Worm (Caenorhabditis elegans) whole organism, L4/young adult: Measurements from ENCODE around the gene F45D3.2.
A peak's percentile ranks its signal among the peaks of the same experiment; 100 is the strongest.

Experiments used
- W03F9.2 ChIP-seq: fragments of 150-350 bp; optimal IDR thresholded peaks from 2 replicates; lab custom pipeline; 2014; ENCODE audit warnings: missing biosample characterization, missing genetic modification characterization
- dao-5 ChIP-seq: sonication (generic microtip); optimal IDR thresholded peaks from 2 replicates; lab custom pipeline; 2016; ENCODE audit warnings: missing genotype, missing genetic modification characterization, moderate library complexity, missing compliant biosample characterization
- him-1 ChIP-seq: sonication (generic microtip); optimal IDR thresholded peaks from 2 replicates; lab custom pipeline; 2016; ENCODE audit warnings: missing genotype, missing genetic modification reagents, missing genetic modification characterization, missing compliant biosample characterization

F45D3.2 gene

ce11 chrV:12525526-12525925, 15.3 kb upstream of the F45D3.2 start, which contains the start of gene dyf-4:
dyf-4 (minus strand) TSS chrV:12525738.
- TF ChIP-seq W03F9.2 (tag; lab: Kevin White, UChicago) = no peak
- no peak for TF ChIP-seq dao-5 (tag; lab: Kevin White, UChicago)
- TF ChIP-seq him-1 (tag; lab: Kevin White, UChicago) = no peak

- no peak for TF ChIP-seq dao-5 (tag; lab: Kevin White, UChicago)
- TF ChIP-seq W03F9.2 (tag; lab: Kevin White, UChicago) = no peak
- no peak for TF ChIP-seq him-1 (tag; lab: Kevin White, UChicago)
Measured at ce11 chrV:12526124-12526523, 14.7 kb upstream of the F45D3.2 start.

DNA sequence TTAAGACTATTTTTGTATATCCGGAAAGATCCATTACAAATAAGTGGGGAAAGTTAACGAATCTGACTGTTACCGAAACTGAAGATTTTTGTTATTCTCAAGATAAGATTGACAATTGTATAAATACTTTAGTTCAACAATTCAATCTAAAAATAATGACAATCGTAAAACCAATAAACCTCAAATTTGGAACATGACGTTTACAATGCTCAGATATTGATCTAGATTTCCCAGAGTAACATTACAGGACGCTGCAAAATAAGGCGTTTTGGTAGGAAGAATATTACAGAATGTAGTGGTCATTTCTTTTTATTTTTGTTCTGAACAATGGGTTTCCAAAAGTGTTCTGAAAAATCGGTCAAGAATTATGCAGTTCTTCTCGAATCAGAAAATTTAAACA, 14.1 kb upstream of the F45D3.2 start, which contains the start of gene F45D3.1:
TSS of gene F45D3.1 (plus strand) at position 301 of the 400 bp plus-strand sequence.
- TF ChIP-seq dao-5 (tag; lab: Kevin White, UChicago) (no peak), him-1 (tag; lab: Kevin White, UChicago) (no peak), W03F9.2 (tag; lab: Kevin White, UChicago) (no peak)

DNA sequence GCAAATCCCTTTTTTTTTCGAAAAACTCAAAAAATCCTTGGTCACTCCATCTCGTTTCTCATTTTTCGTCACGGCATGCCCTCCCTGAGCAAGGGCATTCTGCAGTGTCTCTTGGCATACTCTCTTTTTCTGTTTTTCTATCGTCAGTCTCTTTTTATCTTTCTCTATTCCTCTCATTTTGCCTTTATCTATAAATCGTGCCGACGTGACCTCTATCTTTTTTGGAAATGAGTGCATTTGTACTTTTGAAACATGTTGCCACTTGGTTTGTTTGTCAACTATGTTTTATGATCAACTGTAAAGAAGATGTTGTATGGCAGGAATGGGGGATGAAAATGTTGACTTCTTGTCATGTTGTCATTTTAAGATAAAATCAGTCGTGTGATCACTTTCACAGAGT, 11.9 kb upstream of the F45D3.2 start:
- TF ChIP-seq dao-5 (tag; lab: Kevin White, UChicago) (no peak), him-1 (tag; lab: Kevin White, UChicago) (peak; percentile 31), W03F9.2 (tag; lab: Kevin White, UChicago) (no peak)

DNA sequence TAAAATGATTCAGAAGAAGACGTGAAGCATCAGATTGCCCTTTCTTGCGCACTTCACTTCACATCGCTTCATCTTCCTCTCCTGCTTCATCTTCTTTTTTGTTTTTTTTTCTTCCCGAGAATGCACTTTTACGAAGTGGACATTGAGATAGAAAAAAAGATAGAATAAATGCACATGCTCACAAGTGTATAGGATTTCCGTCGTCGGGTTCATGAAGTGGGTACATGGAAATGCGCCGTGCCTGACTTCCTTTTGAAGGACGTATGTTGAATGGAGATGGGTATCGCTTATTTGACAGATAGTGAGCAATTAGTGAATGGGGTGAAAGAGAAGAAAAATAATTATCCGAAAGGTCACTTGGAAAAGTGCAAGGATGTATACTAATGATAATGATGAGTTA, 10.7 kb upstream of the F45D3.2 start:
- TF ChIP-seq dao-5 (tag; lab: Kevin White, UChicago) (no peak), W03F9.2 (tag; lab: Kevin White, UChicago) (no peak), him-1 (tag; lab: Kevin White, UChicago) (no peak)

DNA sequence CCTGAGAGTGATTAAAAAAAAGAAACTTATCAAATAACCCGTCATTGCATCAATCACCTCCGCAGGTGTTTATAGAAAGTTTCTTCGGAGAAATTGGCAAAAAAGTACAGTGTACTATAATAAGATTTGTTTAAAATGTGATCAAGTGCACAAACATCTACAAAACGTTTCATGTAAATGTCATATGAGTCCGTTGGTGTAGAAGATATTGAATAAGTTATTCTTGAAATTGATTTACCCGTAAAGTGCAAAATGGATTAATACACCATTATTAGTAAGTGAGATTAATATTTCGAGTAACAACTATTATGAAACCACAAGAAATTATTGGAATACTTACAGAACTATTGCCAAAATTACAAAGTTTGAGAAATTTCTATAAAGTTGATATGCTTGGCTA, 9.8 kb upstream of the F45D3.2 start:
- TF ChIP-seq dao-5 (tag; lab: Kevin White, UChicago) (no peak), him-1 (tag; lab: Kevin White, UChicago) (no peak), W03F9.2 (tag; lab: Kevin White, UChicago) (no peak)

- no peak for TF ChIP-seq dao-5 (tag; lab: Kevin White, UChicago)
- no peak for TF ChIP-seq him-1 (tag; lab: Kevin White, UChicago)
- TF ChIP-seq W03F9.2 (tag; lab: Kevin White, UChicago) = no peak
Measured at ce11 chrV:12532369-12532768, 8.5 kb upstream of the F45D3.2 start.

DNA sequence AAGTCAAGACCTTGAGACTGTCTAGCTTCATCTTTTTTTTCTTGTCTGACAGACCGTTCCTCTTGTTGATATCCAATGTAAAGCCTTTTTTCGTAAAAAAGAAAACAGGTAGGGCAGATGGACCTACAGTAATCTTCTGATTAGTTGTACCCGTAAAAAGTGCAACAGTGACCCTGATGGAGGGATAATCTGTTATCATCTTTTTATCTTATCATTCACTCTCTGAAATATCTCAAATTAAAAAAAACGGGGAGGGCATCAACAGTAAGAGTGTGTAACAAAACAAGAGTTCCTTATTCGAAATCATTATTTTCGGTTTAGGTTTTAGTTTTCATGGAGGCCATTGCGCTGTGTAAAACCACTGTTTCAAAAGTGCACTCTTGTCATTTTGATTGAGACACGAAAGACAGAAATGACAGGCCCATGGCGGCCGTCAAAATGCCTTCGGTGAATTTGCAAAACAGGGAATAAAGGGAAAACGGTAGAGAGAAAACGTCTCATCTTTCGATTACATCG, 7.1 kb upstream of the F45D3.2 start:
- TF ChIP-seq him-1 (tag; lab: Kevin White, UChicago) (no peak), dao-5 (tag; lab: Kevin White, UChicago) (no peak), W03F9.2 (tag; lab: Kevin White, UChicago) (no peak)

- TF ChIP-seq dao-5 (tag; lab: Kevin White, UChicago) (no peak), W03F9.2 (tag; lab: Kevin White, UChicago) (no peak), him-1 (tag; lab: Kevin White, UChicago) (no peak)
Measured at ce11 chrV:12534941-12535340, 5.9 kb upstream of the F45D3.2 start.

- TF ChIP-seq W03F9.2 (tag; lab: Kevin White, UChicago) = no peak
- TF ChIP-seq dao-5 (tag; lab: Kevin White, UChicago) = no peak
- no peak for TF ChIP-seq him-1 (tag; lab: Kevin White, UChicago)
Measured at ce11 chrV:12536409-12537038, 4.3 kb upstream of the F45D3.2 start.

DNA sequence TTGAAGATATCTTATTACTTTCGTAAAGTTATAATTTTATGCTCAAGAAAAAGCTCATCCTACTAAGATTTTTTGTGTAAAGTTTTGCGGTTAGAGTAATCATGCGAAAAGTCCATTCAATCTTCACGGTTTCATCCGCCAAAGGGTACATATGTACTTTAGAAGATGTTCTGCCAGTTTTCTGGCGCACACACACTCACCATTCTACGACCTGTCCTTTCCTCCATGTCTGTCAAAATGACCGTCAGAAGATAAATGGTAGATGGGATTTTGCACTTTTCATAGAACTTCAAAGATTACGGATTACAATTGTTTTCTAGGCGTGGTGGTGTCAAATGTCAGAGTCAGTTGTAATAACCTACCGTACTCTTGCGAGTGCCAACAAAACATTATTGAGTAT, 3.3 kb upstream of the F45D3.2 start:
- TF ChIP-seq him-1 (tag; lab: Kevin White, UChicago) (no peak), dao-5 (tag; lab: Kevin White, UChicago) (no peak), W03F9.2 (tag; lab: Kevin White, UChicago) (no peak)

ce11 chrV:12538984-12539852, 1.6 kb upstream of the F45D3.2 start:
- TF ChIP-seq W03F9.2 (tag; lab: Kevin White, UChicago) (no peak), him-1 (tag; lab: Kevin White, UChicago) (no peak), dao-5 (tag; lab: Kevin White, UChicago) (no peak)

- TF ChIP-seq him-1 (tag; lab: Kevin White, UChicago) = peak; percentile 19
- TF ChIP-seq dao-5 (tag; lab: Kevin White, UChicago) = no peak
Measured at ce11 chrV:12540018-12540417, 821 bp upstream of the F45D3.2 start.
